Worm (Caenorhabditis elegans) whole organism, L1 larva: ENCODE results near the gene F13B9.2.

Experiments
- C34B4.2 ChIP-seq: sonication (generic microtip); optimal IDR thresholded peaks from 2 replicates; lab custom pipeline; 2017; ENCODE audit warnings: mild to moderate bottlenecking, missing genetic modification characterization, missing compliant biosample characterization
- F16B12.6 ChIP-seq: fragments of 150-350 bp; optimal IDR thresholded peaks from 2 replicates; lab custom pipeline; 2014; ENCODE audit warnings: missing biosample characterization, missing genetic modification characterization
- Y116A8C.19 ChIP-seq: sonication (generic microtip); optimal IDR thresholded peaks from 2 replicates; lab custom pipeline; 2016; ENCODE audit warnings: missing compliant biosample characterization, missing genetic modification characterization, borderline replicate concordance
- aha-1 ChIP-seq: fragments of 150-350 bp; optimal IDR thresholded peaks from 2 replicates; lab custom pipeline; 2014; ENCODE audit warnings: missing biosample characterization, missing genetic modification characterization
- alr-1 ChIP-seq: fragments of 200-800 bp; sonication (Bioruptor generic); optimal IDR thresholded peaks from 2 replicates; lab custom pipeline; 2018; ENCODE audit warnings: borderline replicate concordance, mild to moderate bottlenecking, missing genetic modification characterization, missing compliant biosample characterization
- aly-2 ChIP-seq: fragments of 150-350 bp; optimal IDR thresholded peaks from 2 replicates; lab custom pipeline; 2014; ENCODE audit warnings: missing biosample characterization, missing genetic modification characterization
- ama-1 ChIP-seq: fragments of 150-350 bp; optimal IDR thresholded peaks from 2 replicates; lab custom pipeline; 2014
- ceh-8 ChIP-seq: fragments of 200-800 bp; sonication (Bioruptor generic); optimal IDR thresholded peaks from 2 replicates; lab custom pipeline; 2018; ENCODE audit warnings: mild to moderate bottlenecking, missing genetic modification characterization, moderate library complexity, missing compliant biosample characterization
- ceh-90 ChIP-seq: sonication (generic microtip); optimal IDR thresholded peaks from 2 replicates; lab custom pipeline; 2016; ENCODE audit warnings: missing genetic modification characterization, missing compliant biosample characterization
- dpl-1 ChIP-seq, 3 experiments: fragments of 150-350 bp in 2 of 3; sonication (generic microtip) in 1 of 3; optimal IDR thresholded peaks; 2 replicates each; lab custom pipeline; 2014 to 2017; ENCODE audit warnings: missing biosample characterization in 3 of 3, missing genetic modification characterization in 3 of 3, missing genetic modification reagents in 3 of 3
- egl-27 ChIP-seq, 2 experiments: fragments of 150-350 bp in 1 of 2; sonication (generic microtip); optimal IDR thresholded peaks; 3 replicates each; lab custom pipeline; 2017 to 2018; ENCODE audit warnings: missing biosample characterization in 2 of 2, missing genetic modification characterization in 2 of 2, missing genetic modification reagents in 2 of 2
- elt-2 ChIP-seq: sonication (generic microtip); optimal IDR thresholded peaks from 2 replicates; lab custom pipeline; 2016; ENCODE audit warnings: missing genetic modification characterization, mild to moderate bottlenecking, inconsistent platforms, missing compliant biosample characterization, missing genetic modification reagents
- ets-5 ChIP-seq: fragments of 200-800 bp; sonication (Bioruptor generic); IDR thresholded peaks from 2 replicates; pipeline ENCODE4 v1.3.6; 2022; ENCODE audit warnings: missing genetic modification characterization, missing compliant biosample characterization
- fkh-10 ChIP-seq: sonication (generic microtip); optimal IDR thresholded peaks from 2 replicates; lab custom pipeline; 2017; ENCODE audit warnings: missing biosample characterization, missing genetic modification reagents, missing genetic modification characterization
- fkh-4 ChIP-seq: sonication (generic microtip); optimal IDR thresholded peaks from 2 replicates; lab custom pipeline; 2016; ENCODE audit warnings: missing compliant biosample characterization, missing genetic modification characterization, borderline replicate concordance
- fkh-8 ChIP-seq: sonication (generic microtip); optimal IDR thresholded peaks from 2 replicates; lab custom pipeline; 2016; ENCODE audit warnings: mild to moderate bottlenecking, missing genetic modification characterization, missing compliant biosample characterization
- fos-1 ChIP-seq: fragments of 150-350 bp; optimal IDR thresholded peaks from 2 replicates; lab custom pipeline; 2014; ENCODE audit warnings: missing biosample characterization, missing genetic modification characterization
- grh-1 ChIP-seq: fragments of 200-800 bp; sonication (Bioruptor generic); IDR thresholded peaks from 2 replicates; pipeline ENCODE4 v1.3.6; 2022; ENCODE audit warnings: missing genetic modification reagents, missing genetic modification characterization, missing compliant biosample characterization
- hlh-17 ChIP-seq: fragments of 200-800 bp; sonication (Bioruptor generic); optimal IDR thresholded peaks from 2 replicates; lab custom pipeline; 2018; ENCODE audit warnings: missing genetic modification characterization, mild to moderate bottlenecking, missing compliant biosample characterization, moderate library complexity, borderline replicate concordance
- hlh-4 ChIP-seq: sonication (generic microtip); optimal IDR thresholded peaks from 2 replicates; lab custom pipeline; 2016; ENCODE audit warnings: mild to moderate bottlenecking, missing genetic modification characterization, missing compliant biosample characterization
- hpl-2 ChIP-seq: fragments of 150-350 bp; optimal IDR thresholded peaks from 2 replicates; lab custom pipeline; 2014; ENCODE audit warnings: missing biosample characterization, missing genetic modification reagents, missing genetic modification characterization
- irx-1 ChIP-seq: sonication (generic microtip); optimal IDR thresholded peaks from 2 replicates; lab custom pipeline; 2016; ENCODE audit warnings: missing genetic modification characterization, missing compliant biosample characterization
- jun-1 ChIP-seq: fragments of 150-350 bp; optimal IDR thresholded peaks from 2 replicates; lab custom pipeline; 2014; ENCODE audit warnings: missing biosample characterization, missing genetic modification reagents, missing genetic modification characterization
- lin-15B ChIP-seq: fragments of 150-350 bp; sonication (generic microtip); optimal IDR thresholded peaks from 3 replicates; lab custom pipeline; 2014; ENCODE audit warnings: missing biosample characterization, missing genetic modification characterization
- lsy-2 ChIP-seq, 2 experiments: fragments of 150-350 bp; optimal IDR thresholded peaks; 2 replicates each; lab custom pipeline; 2014; ENCODE audit warnings: missing biosample characterization in 2 of 2, missing genetic modification characterization in 2 of 2
- mab-9 ChIP-seq: fragments of 200-800 bp; sonication (Bioruptor generic); IDR thresholded peaks from 2 replicates; pipeline ENCODE4 v1.3.6; 2022; ENCODE audit warnings: missing genetic modification reagents, missing genetic modification characterization, missing compliant biosample characterization
- mdl-1 ChIP-seq, 2 experiments: fragments of 150-350 bp; optimal IDR thresholded peaks; 2 replicates each; lab custom pipeline; 2014 to 2017; ENCODE audit warnings: missing biosample characterization in 2 of 2, missing genetic modification characterization in 2 of 2, inconsistent platforms in 1 of 2
- nhr-11 ChIP-seq: fragments of 150-350 bp; optimal IDR thresholded peaks from 2 replicates; lab custom pipeline; 2014; ENCODE audit warnings: missing biosample characterization, missing genetic modification characterization
- nhr-12 ChIP-seq: sonication (generic microtip); optimal IDR thresholded peaks from 2 replicates; lab custom pipeline; 2017; ENCODE audit warnings: missing biosample characterization, missing genetic modification characterization
- nhr-19 ChIP-seq: fragments of 200-800 bp; sonication (Bioruptor generic); conservative IDR thresholded peaks from 2 replicates; pipeline ENCODE4 v1.3.6; 2022; ENCODE audit warnings: missing genetic modification characterization, missing compliant biosample characterization
- nhr-20 ChIP-seq: sonication (generic microtip); optimal IDR thresholded peaks from 2 replicates; lab custom pipeline; 2016; ENCODE audit warnings: mild to moderate bottlenecking, missing genetic modification characterization, missing compliant biosample characterization
- nhr-237 ChIP-seq: fragments of 150-350 bp; optimal IDR thresholded peaks from 2 replicates; lab custom pipeline; 2014; ENCODE audit warnings: missing biosample characterization, missing genetic modification characterization
- nhr-47 ChIP-seq: sonication (generic microtip); optimal IDR thresholded peaks from 2 replicates; lab custom pipeline; 2016; ENCODE audit warnings: mild to moderate bottlenecking, missing genetic modification characterization, moderate library complexity, missing compliant biosample characterization
- nhr-77 ChIP-seq: fragments of 150-350 bp; optimal IDR thresholded peaks from 2 replicates; lab custom pipeline; 2014; ENCODE audit warnings: missing biosample characterization, missing genetic modification characterization
- nhr-84 ChIP-seq: sonication (generic microtip); optimal IDR thresholded peaks from 2 replicates; lab custom pipeline; 2017; ENCODE audit warnings: missing biosample characterization, missing genetic modification characterization
- nhr-90 ChIP-seq: sonication (generic microtip); optimal IDR thresholded peaks from 2 replicates; lab custom pipeline; 2016; ENCODE audit warnings: mild to moderate bottlenecking, missing genetic modification characterization, missing compliant biosample characterization; ENCODE audit not compliant: poor library complexity
- pag-3 ChIP-seq: sonication (generic microtip); optimal IDR thresholded peaks from 2 replicates; lab custom pipeline; 2017; ENCODE audit warnings: missing genetic modification characterization, mild to moderate bottlenecking, missing compliant biosample characterization, antibody characterized with exemption, borderline replicate concordance; ENCODE audit not compliant: insufficient read depth
- pax-3 ChIP-seq: fragments of 200-800 bp; sonication (Bioruptor generic); optimal IDR thresholded peaks from 2 replicates; lab custom pipeline; 2018; ENCODE audit warnings: mild to moderate bottlenecking, missing genetic modification characterization, moderate library complexity, missing compliant biosample characterization
- skn-1 ChIP-seq: fragments of 150-350 bp; optimal IDR thresholded peaks from 2 replicates; lab custom pipeline; 2014; ENCODE audit warnings: missing biosample characterization, missing genetic modification characterization
- snu-23 ChIP-seq: sonication (generic microtip); optimal IDR thresholded peaks from 2 replicates; lab custom pipeline; 2016; ENCODE audit warnings: missing genetic modification characterization, missing compliant biosample characterization
- sox-4 ChIP-seq: sonication (generic microtip); optimal IDR thresholded peaks from 2 replicates; lab custom pipeline; 2016; ENCODE audit warnings: missing genetic modification characterization, missing compliant biosample characterization
- sptf-1 ChIP-seq: fragments of 150-350 bp; optimal IDR thresholded peaks from 2 replicates; lab custom pipeline; 2014; ENCODE audit warnings: missing biosample characterization, missing genetic modification characterization
- tbx-2 ChIP-seq: sonication (generic microtip); optimal IDR thresholded peaks from 2 replicates; lab custom pipeline; 2016; ENCODE audit warnings: missing genetic modification characterization, missing compliant biosample characterization
- tlp-1 ChIP-seq: fragments of 150-350 bp; optimal IDR thresholded peaks from 2 replicates; lab custom pipeline; 2014; ENCODE audit warnings: missing biosample characterization, missing genetic modification characterization
- unc-130 ChIP-seq: fragments of 150-350 bp; optimal IDR thresholded peaks from 2 replicates; lab custom pipeline; 2017; ENCODE audit warnings: missing biosample characterization, missing genetic modification characterization, inconsistent platforms
- unc-62 ChIP-seq: fragments of 150-350 bp; optimal IDR thresholded peaks from 2 replicates; lab custom pipeline; 2014; ENCODE audit warnings: missing biosample characterization, missing genetic modification reagents, missing genetic modification characterization
- unc-98 ChIP-seq: fragments of 200-800 bp; sonication (Bioruptor generic); IDR thresholded peaks from 2 replicates; pipeline ENCODE4 v1.3.6; 2022; ENCODE audit warnings: missing genetic modification characterization, missing compliant biosample characterization
- zag-1 ChIP-seq: fragments of 150-350 bp; optimal IDR thresholded peaks from 2 replicates; lab custom pipeline; 2014; ENCODE audit warnings: missing biosample characterization, missing genetic modification characterization
- zip-4 ChIP-seq: fragments of 200-800 bp; sonication (Bioruptor generic); optimal IDR thresholded peaks from 2 replicates; lab custom pipeline; 2018; ENCODE audit warnings: mild to moderate bottlenecking, missing genetic modification characterization, moderate library complexity, missing compliant biosample characterization

Gene F13B9.2

ce11 chrX:8284003-8284402 lies 1.5 kb upstream of the F13B9.2 start:
- TF ChIP-seq sptf-1 (tag; lab: Kevin White, UChicago): no peak
- no peak for TF ChIP-seq zip-4
- no peak for TF ChIP-seq unc-130 (tag; lab: Kevin White, UChicago)

DNA sequence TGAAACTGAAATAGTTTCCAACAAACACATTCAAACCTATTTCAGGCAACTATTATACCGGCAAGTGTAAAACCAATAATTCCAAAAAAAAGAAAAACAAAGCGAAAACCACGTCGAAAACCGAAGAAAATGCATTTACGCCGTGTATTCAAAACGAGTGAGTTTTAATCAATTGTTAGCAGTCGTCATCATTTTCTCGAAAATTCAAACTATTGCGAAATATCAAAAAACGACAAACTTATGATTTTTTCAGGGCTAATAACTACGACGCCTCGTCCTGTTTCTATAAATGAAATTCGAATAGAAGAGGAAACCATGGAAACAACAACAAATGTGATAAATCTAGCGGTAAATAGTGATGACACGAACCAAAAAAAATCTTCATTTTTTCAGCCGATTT lies 681 bp downstream of the F13B9.2 start:
- TF ChIP-seq nhr-20 (tag; lab: Kevin White, UChicago) (no peak), ceh-8 (GFP tag; lab: Kevin White, UChicago) (no peak), unc-62 (no peak), skn-1 (tag; lab: Kevin White, UChicago) (peak; percentile 73), nhr-237 (no peak), jun-1 (tag; lab: Kevin White, UChicago) (no peak), zip-4 (peak; percentile 18), irx-1 (no peak), hpl-2 (GFP tag; lab: Kevin White, UChicago) (no peak), hlh-4 (no peak), tlp-1 (tag; lab: Kevin White, UChicago) (no peak), F16B12.6 (tag; lab: Kevin White, UChicago) (no peak), nhr-47 (no peak), aha-1 (no peak), ets-5 (GFP tag; lab: Robert Waterston, UW) (no peak), unc-98 (no peak)

ce11 chrX:8286740-8287299 lies 1.3 kb downstream of the F13B9.2 start, which contains the start of gene sec-16A.2:
sec-16A.2 (plus strand) TSS chrX:8287249.
- no peak for TF ChIP-seq ama-1 (lab: Kevin White, UChicago)
- peak; percentile 48 for TF ChIP-seq lin-15B (tag; lab: Kevin White, UChicago)
- no peak for TF ChIP-seq fkh-4
- no peak for TF ChIP-seq egl-27 (tag; optimal IDR thresholded peaks at IDR 0.05; lab: Kevin White, UChicago)
- TF ChIP-seq nhr-77 (tag; lab: Kevin White, UChicago): peak; percentile 25
- TF ChIP-seq mab-9 (GFP tag; lab: Robert Waterston, UW): no peak
- TF ChIP-seq alr-1 (tag; lab: Kevin White, UChicago): no peak
- TF ChIP-seq sptf-1 (tag; lab: Kevin White, UChicago): no peak
- TF ChIP-seq nhr-19: peak; percentile 47
- peak; percentile 27 for TF ChIP-seq skn-1 (tag; lab: Kevin White, UChicago)
- no peak for TF ChIP-seq hlh-4
- TF ChIP-seq pax-3 (tag; lab: Kevin White, UChicago): no peak
- no peak for TF ChIP-seq C34B4.2
- peak; percentile 4 for TF ChIP-seq jun-1 (tag; lab: Kevin White, UChicago)
- TF ChIP-seq fkh-10 (GFP tag; lab: Kevin White, UChicago): no peak
- no peak for TF ChIP-seq hlh-17 (GFP tag; lab: Kevin White, UChicago)
- TF ChIP-seq sox-4 (tag; lab: Kevin White, UChicago): no peak
- TF ChIP-seq mdl-1 (tag; optimal IDR thresholded peaks at IDR 0.05; lab: Kevin White, UChicago): peak in 1 of 2 experiments; percentile 78
- no peak for TF ChIP-seq elt-2 (tag; lab: Kevin White, UChicago)
- no peak for TF ChIP-seq Y116A8C.19
- TF ChIP-seq aly-2 (tag; lab: Kevin White, UChicago): no peak
- no peak for TF ChIP-seq unc-98
- peak; percentile 34 for TF ChIP-seq fos-1 (tag; lab: Kevin White, UChicago)
- no peak for TF ChIP-seq nhr-12 (tag; lab: Kevin White, UChicago)
- TF ChIP-seq tbx-2 (tag; lab: Kevin White, UChicago): peak; percentile 62
- no peak for TF ChIP-seq pag-3 (tag; lab: Kevin White, UChicago)
- TF ChIP-seq nhr-11 (tag; lab: Kevin White, UChicago): no peak
- TF ChIP-seq nhr-84: no peak
- TF ChIP-seq lsy-2 (tag; optimal IDR thresholded peaks at IDR 0.05; lab: Kevin White, UChicago): peak; percentile 57 to 80
- no peak for TF ChIP-seq grh-1 (GFP tag; lab: Robert Waterston, UW)
- TF ChIP-seq zag-1 (tag; lab: Kevin White, UChicago): no peak
- peak in 2 of 3 experiments; percentile 48 to 51 for TF ChIP-seq dpl-1 (GFP tag; optimal IDR thresholded peaks at IDR 0.05; lab: Kevin White, UChicago)
- peak; percentile 7 for TF ChIP-seq unc-130 (tag; lab: Kevin White, UChicago)
- TF ChIP-seq ceh-90 (tag; lab: Kevin White, UChicago): no peak
- peak; percentile 21 for TF ChIP-seq fkh-8 (tag; lab: Kevin White, UChicago)
- no peak for TF ChIP-seq zip-4
- peak; percentile 32 for TF ChIP-seq nhr-90
- TF ChIP-seq snu-23: peak; percentile 73
